Fruit fly (Drosophila melanogaster): ENCODE measurements around the gene CG45075.

The CG45075 gene

DNA sequence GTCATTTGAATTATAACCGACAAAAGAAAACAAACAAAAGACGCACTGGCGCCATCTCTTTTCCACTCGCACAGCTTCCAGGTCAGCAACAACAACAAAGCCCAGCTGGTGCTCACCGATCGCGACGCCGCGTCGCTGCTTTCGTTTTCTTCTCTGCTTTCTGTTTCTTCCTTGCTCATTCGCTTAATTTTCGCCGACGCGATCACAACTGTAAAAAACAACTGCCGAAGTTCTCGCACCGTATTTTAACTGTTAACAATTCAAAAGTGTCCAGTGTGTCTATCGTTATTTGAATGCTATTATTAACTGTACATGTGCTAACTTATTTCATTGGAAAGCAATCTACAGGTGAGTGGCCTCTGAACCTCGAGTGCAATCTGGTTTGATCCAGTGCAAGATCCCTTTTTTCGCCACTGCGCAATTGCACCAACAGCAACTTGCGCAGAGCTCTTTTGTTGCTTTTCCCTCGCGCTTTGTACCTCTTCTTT is 9.0 kb downstream of the CG45075 start, which contains the start of gene stai (continued):
- TF ChIP-seq Lpt (GFP tag; optimal IDR thresholded peaks at IDR 0.05) = peak; percentile 4
- TF ChIP-seq CG6276 (GFP tag; optimal IDR thresholded peaks at IDR 0.05) = peak; percentile 17
- peak; percentile 93 for TF ChIP-seq svp (GFP tag)
- no peak for TF ChIP-seq cyc (GFP tag; optimal IDR thresholded peaks at IDR 0.05)
- peak; percentile 56 for TF ChIP-seq Sox14 (GFP tag; optimal IDR thresholded peaks at IDR 0.05)
- no peak for TF ChIP-seq CG8632 (GFP tag; optimal IDR thresholded peaks at IDR 0.05)
- peak; percentile 42 for TF ChIP-seq Eip75B (GFP tag; optimal IDR thresholded peaks at IDR 0.05)
- no peak for TF ChIP-seq Hr38 (GFP tag; optimal IDR thresholded peaks at IDR 0.05)
- TF ChIP-seq CG15336 (GFP tag; IDR thresholded peaks at IDR 0.05) = peak; percentile 25; the same call in 1 of the 2 replicates
- no peak for TF ChIP-seq acj6 (GFP tag; optimal IDR thresholded peaks at IDR 0.05)
- TF ChIP-seq OdsH (GFP tag; optimal IDR thresholded peaks at IDR 0.05) = no peak
- no peak for TF ChIP-seq fd85E (GFP tag; optimal IDR thresholded peaks at IDR 0.05)
- no peak for TF ChIP-seq Sox15 (GFP tag; optimal IDR thresholded peaks at IDR 0.05)
- no peak for TF ChIP-seq CG34406 (GFP tag; optimal IDR thresholded peaks at IDR 0.05)

DNA sequence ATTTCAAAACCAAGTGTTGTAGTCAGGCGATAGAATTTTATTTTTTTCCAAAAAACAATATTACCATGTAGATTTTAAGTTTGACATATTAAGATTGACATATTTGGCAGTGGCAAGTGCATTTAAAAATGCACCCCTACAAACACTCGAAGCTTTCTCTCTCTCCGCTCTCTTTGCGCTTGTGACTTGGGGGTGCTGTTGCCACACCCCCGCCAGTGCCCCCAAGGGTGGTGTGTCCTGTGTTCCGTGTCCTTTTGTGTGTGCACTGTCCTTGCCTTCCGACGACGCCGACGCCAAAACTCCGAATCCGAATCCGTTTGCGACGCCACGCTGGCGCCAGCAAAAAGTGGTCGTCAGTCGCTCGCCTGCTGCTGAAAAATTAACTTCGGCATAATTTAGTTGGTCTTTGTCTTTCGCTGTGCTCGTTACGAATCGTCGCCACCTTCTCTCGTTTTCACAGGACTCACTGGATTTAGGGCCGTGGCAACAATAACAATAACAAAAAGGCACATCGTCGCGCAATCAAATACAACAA is 18.2 kb downstream of the CG45075 start:
- peak; percentile 2 for TF ChIP-seq svp (GFP tag)
- TF ChIP-seq CG6792 (GFP tag; optimal IDR thresholded peaks at IDR 0.05) = no peak
- TF ChIP-seq pdm3 (GFP tag; optimal IDR thresholded peaks at IDR 0.05) = no peak
- no peak for TF ChIP-seq Hr4 (GFP tag; optimal IDR thresholded peaks at IDR 0.05)
- no peak for TF ChIP-seq dsx (GFP tag; optimal IDR thresholded peaks at IDR 0.05; ENCODE audit: poor library complexity, severe bottlenecking)
- TF ChIP-seq Hr39 (GFP tag; optimal IDR thresholded peaks at IDR 0.05) = no peak

- TF ChIP-seq svp (GFP tag) = peak; percentile 28
- TF ChIP-seq esn (GFP tag; optimal IDR thresholded peaks at IDR 0.05) = no peak
- TF ChIP-seq CG6792 (GFP tag; optimal IDR thresholded peaks at IDR 0.05) = no peak
- TF ChIP-seq Sox15 (GFP tag; optimal IDR thresholded peaks at IDR 0.05) = no peak
Observed at dm6 chr2L:6110781-6111180, 19.6 kb downstream of the CG45075 start.

DNA sequence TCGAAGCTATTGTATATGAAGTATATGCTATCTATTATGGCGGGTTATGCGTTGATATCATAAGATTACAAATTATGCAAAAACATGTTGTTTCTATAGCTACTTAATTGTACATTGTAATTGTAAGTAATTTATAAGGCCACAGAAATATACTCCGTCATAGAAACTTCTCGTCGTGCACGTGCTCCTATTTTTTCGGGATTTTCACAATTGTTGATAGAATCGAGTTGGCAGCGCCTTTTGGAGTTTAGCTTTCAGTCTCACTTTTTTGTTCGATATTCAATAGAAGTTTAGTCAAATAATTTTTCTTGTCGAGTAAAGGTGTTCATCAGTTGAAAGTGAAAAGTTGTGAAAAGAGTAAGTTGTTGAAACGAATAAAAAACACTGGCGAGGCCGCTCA is 27.0 kb downstream of the CG45075 start, which contains the start of gene CG31642:
CG31642 (plus strand) TSS at position 301 of the 400 bp plus-strand sequence.
- TF ChIP-seq Met (GFP tag; optimal IDR thresholded peaks at IDR 0.05) (no peak), Eip75B (GFP tag; optimal IDR thresholded peaks at IDR 0.05) (no peak), spab (GFP tag; optimal IDR thresholded peaks at IDR 0.05) (no peak), achi (GFP tag; optimal IDR thresholded peaks at IDR 0.05) (no peak), eg (GFP tag; IDR thresholded peaks at IDR 0.05) (no peak), CG6854 (GFP tag; optimal IDR thresholded peaks at IDR 0.05) (no peak), CG3919 (GFP tag; optimal IDR thresholded peaks at IDR 0.05) (no peak), fkh (GFP tag; optimal IDR thresholded peaks at IDR 0.05) (no peak), CG31627 (GFP tag; optimal IDR thresholded peaks at IDR 0.05) (no peak), CG11762 (GFP tag; optimal IDR thresholded peaks at IDR 0.05; ENCODE audit: insufficient read depth) (no peak), CG8319 (GFP tag; optimal IDR thresholded peaks at IDR 0.05) (no peak)

DNA sequence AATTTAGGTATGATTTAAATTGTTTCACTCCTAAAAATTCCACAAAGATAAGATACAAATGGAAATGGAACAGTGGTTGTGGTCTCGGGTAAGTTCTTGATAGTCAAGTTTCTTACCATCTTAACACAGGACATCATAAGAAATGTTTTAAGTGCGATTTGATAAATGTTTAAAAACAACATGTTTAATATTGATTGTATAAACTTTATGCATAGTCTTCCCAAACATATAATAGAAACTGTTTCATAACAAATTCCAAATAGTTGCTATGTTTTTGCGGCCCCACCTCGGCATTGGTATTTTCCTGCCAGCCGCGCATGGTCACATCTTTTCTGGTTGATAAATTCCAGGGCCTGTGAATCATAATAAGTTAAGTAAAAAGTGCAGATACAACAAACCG is 33.6 kb downstream of the CG45075 start, which contains the start of gene Arpc4:
Arpc4 (plus strand) TSS at position 318 of the 400 bp plus-strand sequence.
- TF ChIP-seq CG16779 (tag; optimal IDR thresholded peaks at IDR 0.05) = no peak
- peak; percentile 46 for TF ChIP-seq Met (GFP tag; optimal IDR thresholded peaks at IDR 0.05)
- no peak for TF ChIP-seq CG9139 (GFP tag; optimal IDR thresholded peaks at IDR 0.05)
- no peak for TF ChIP-seq CG11294 (GFP tag; IDR thresholded peaks at IDR 0.05)
- peak; percentile 48 for TF ChIP-seq cyc (GFP tag; optimal IDR thresholded peaks at IDR 0.05)
- no peak for TF ChIP-seq fd59A (GFP tag; optimal IDR thresholded peaks at IDR 0.05)
- TF ChIP-seq fd85E (GFP tag; optimal IDR thresholded peaks at IDR 0.05) = no peak
- TF ChIP-seq Hr38 (GFP tag; optimal IDR thresholded peaks at IDR 0.05) = no peak
- TF ChIP-seq Ets21C (GFP tag; optimal IDR thresholded peaks at IDR 0.05) = peak; percentile 46
- no peak for TF ChIP-seq vri (GFP tag; optimal IDR thresholded peaks at IDR 0.05)
- TF ChIP-seq CG1621 (tag; optimal IDR thresholded peaks at IDR 0.05) = no peak
- TF ChIP-seq CG31627 (GFP tag; optimal IDR thresholded peaks at IDR 0.05) = peak; percentile 64
- TF ChIP-seq CG8319 (GFP tag; optimal IDR thresholded peaks at IDR 0.05) = no peak
- peak; percentile 40 for TF ChIP-seq acj6 (GFP tag; optimal IDR thresholded peaks at IDR 0.05)
- TF ChIP-seq lz (GFP tag; optimal IDR thresholded peaks at IDR 0.05) = peak; percentile 62
- TF ChIP-seq Gug (GFP tag; IDR thresholded peaks at IDR 0.05) = no peak
- TF ChIP-seq Eip75B (GFP tag; optimal IDR thresholded peaks at IDR 0.05) = peak; percentile 57
- TF ChIP-seq CG11762 (GFP tag; optimal IDR thresholded peaks at IDR 0.05; ENCODE audit: insufficient read depth) = no peak
- peak; percentile 73 for TF ChIP-seq pdm3 (GFP tag; optimal IDR thresholded peaks at IDR 0.05)
- TF ChIP-seq esn (GFP tag; optimal IDR thresholded peaks at IDR 0.05) = peak; percentile 70
- peak; percentile 57 for TF ChIP-seq CG3032 (tag; optimal IDR thresholded peaks at IDR 0.05)
- TF ChIP-seq CG8632 (GFP tag; optimal IDR thresholded peaks at IDR 0.05) = no peak
- TF ChIP-seq Ets96B (tag; optimal IDR thresholded peaks at IDR 0.05) = peak; percentile 25
- 0 out of 3 replicates have a peak, but pooled peaks have one; percentile 27 for TF ChIP-seq CG8119 (GFP tag; IDR thresholded peaks at IDR 0.05)
- TF ChIP-seq topi (GFP tag; optimal IDR thresholded peaks at IDR 0.05) = peak; percentile 46

All from whole organism, prepupa.